Fruit fly (Drosophila melanogaster) whole organism, prepupa: ENCODE measurements around the gene RpL13A.

Source experiments
- Blimp-1 ChIP-seq: fragments of 200-800 bp; sonication (Bioruptor generic); optimal IDR thresholded peaks from 3 replicates; lab custom pipeline; 2017; ENCODE audit warnings: missing biosample characterization, missing genetic modification characterization, mild to moderate bottlenecking, moderate library complexity, missing genetic modification reagents
- CG10669 ChIP-seq: fragments of 200-800 bp; sonication (Bioruptor generic); optimal IDR thresholded peaks from 3 replicates; lab custom pipeline; 2018; ENCODE audit warnings: missing biosample characterization, mild to moderate bottlenecking, missing genetic modification characterization, moderate library complexity
- CG11294 ChIP-seq: fragments of 200-800 bp; sonication (Bioruptor generic); IDR thresholded peaks from 2 replicates; pipeline ENCODE4 v1.3.6; 2022; ENCODE audit warnings: missing biosample characterization, missing genetic modification characterization
- CG11762 ChIP-seq: fragments of 200-800 bp; sonication (Bioruptor generic); optimal IDR thresholded peaks from 3 replicates; lab custom pipeline; 2016; ENCODE audit warnings: missing biosample characterization, missing genetic modification characterization; ENCODE audit not compliant: insufficient read depth
- CG15336 ChIP-seq: fragments of 200-800 bp; sonication (Bioruptor generic); IDR thresholded peaks from 2 replicates; pipeline ENCODE4 v1.3.6; 2022; ENCODE audit warnings: missing biosample characterization, missing genetic modification characterization
- CG1621 ChIP-seq: fragments of 200-800 bp; sonication (Bioruptor generic); optimal IDR thresholded peaks from 3 replicates; lab custom pipeline; 2018; ENCODE audit warnings: missing biosample characterization, mild to moderate bottlenecking, missing genetic modification characterization
- CG3032 ChIP-seq: fragments of 200-800 bp; optimal IDR thresholded peaks from 2 replicates; lab custom pipeline; 2019; ENCODE audit warnings: missing biosample characterization, mild to moderate bottlenecking, missing genetic modification characterization, moderate library complexity
- CG32006 ChIP-seq: fragments of 200-800 bp; sonication (Bioruptor generic); optimal IDR thresholded peaks from 3 replicates; lab custom pipeline; 2017; ENCODE audit warnings: missing biosample characterization, mild to moderate bottlenecking, missing genetic modification characterization
- CG4318 ChIP-seq: fragments of 200-800 bp; sonication (Bioruptor generic); optimal IDR thresholded peaks from 3 replicates; lab custom pipeline; 2017; ENCODE audit warnings: missing biosample characterization, mild to moderate bottlenecking, missing genetic modification characterization
- CG6163 ChIP-seq: fragments of 200-800 bp; sonication (Bioruptor generic); IDR thresholded peaks from 3 replicates; pipeline ENCODE4 v1.3.6; 2022; ENCODE audit warnings: missing biosample characterization, missing genetic modification characterization
- CG6792 ChIP-seq: fragments of 200-800 bp; sonication (Bioruptor generic); optimal IDR thresholded peaks from 3 replicates; lab custom pipeline; 2016; ENCODE audit warnings: missing biosample characterization, missing genetic modification characterization
- CG6808 ChIP-seq: fragments of 200-800 bp; sonication (Bioruptor generic); optimal IDR thresholded peaks from 3 replicates; lab custom pipeline; 2017; ENCODE audit warnings: missing biosample characterization, missing genetic modification characterization, mild to moderate bottlenecking, moderate library complexity, missing genetic modification reagents
- CG6854 ChIP-seq: fragments of 200-800 bp; sonication (Bioruptor generic); optimal IDR thresholded peaks from 2 replicates; lab custom pipeline; 2017; ENCODE audit warnings: missing biosample characterization, mild to moderate bottlenecking, missing genetic modification characterization
- CG8119 ChIP-seq: fragments of 200-800 bp; sonication (Bioruptor generic); IDR thresholded peaks from 3 replicates; pipeline ENCODE4 v1.3.6; 2022; ENCODE audit warnings: missing biosample characterization, missing genetic modification characterization
- CG8319 ChIP-seq: fragments of 200-800 bp; sonication (Bioruptor generic); optimal IDR thresholded peaks from 3 replicates; lab custom pipeline; 2016; ENCODE audit warnings: missing biosample characterization, missing genetic modification characterization
- CG8632 ChIP-seq: fragments of 200-800 bp; sonication (Bioruptor generic); optimal IDR thresholded peaks from 3 replicates; lab custom pipeline; 2016; ENCODE audit warnings: missing biosample characterization, missing genetic modification characterization
- CG9139 ChIP-seq: fragments of 200-800 bp; sonication (Bioruptor generic); optimal IDR thresholded peaks from 3 replicates; lab custom pipeline; 2017; ENCODE audit warnings: missing biosample characterization, mild to moderate bottlenecking, missing genetic modification characterization
- Eip75B ChIP-seq: fragments of 200-800 bp; sonication (Bioruptor generic); optimal IDR thresholded peaks from 3 replicates; lab custom pipeline; 2016; ENCODE audit warnings: missing biosample characterization, missing genetic modification characterization
- Eip93F ChIP-seq: fragments of 200-800 bp; sonication (Bioruptor generic); optimal IDR thresholded peaks from 2 replicates; lab custom pipeline; 2016; ENCODE audit warnings: missing biosample characterization, mild to moderate bottlenecking, missing genetic modification characterization
- Hr4 ChIP-seq: fragments of 200-800 bp; sonication (Bioruptor generic); optimal IDR thresholded peaks from 3 replicates; lab custom pipeline; 2016; ENCODE audit warnings: missing biosample characterization, missing genetic modification characterization
- Met ChIP-seq: fragments of 200-800 bp; sonication (Bioruptor generic); optimal IDR thresholded peaks from 3 replicates; lab custom pipeline; 2016; ENCODE audit warnings: missing biosample characterization, missing genetic modification characterization
- OdsH ChIP-seq: fragments of 200-800 bp; sonication (Bioruptor generic); optimal IDR thresholded peaks from 3 replicates; lab custom pipeline; 2016; ENCODE audit warnings: missing biosample characterization, missing genetic modification characterization
- Sox14 ChIP-seq: fragments of 200-800 bp; sonication (Bioruptor generic); optimal IDR thresholded peaks from 3 replicates; lab custom pipeline; 2016; ENCODE audit warnings: missing biosample characterization, missing genetic modification characterization
- Sox15 ChIP-seq: fragments of 200-800 bp; sonication (Bioruptor generic); optimal IDR thresholded peaks from 3 replicates; lab custom pipeline; 2016; ENCODE audit warnings: missing biosample characterization, missing genetic modification characterization
- achi ChIP-seq: fragments of 200-800 bp; sonication (Bioruptor generic); optimal IDR thresholded peaks from 3 replicates; lab custom pipeline; 2016; ENCODE audit warnings: missing biosample characterization, missing genetic modification characterization
- acj6 ChIP-seq: fragments of 200-800 bp; sonication (Bioruptor generic); optimal IDR thresholded peaks from 3 replicates; lab custom pipeline; 2016; ENCODE audit warnings: missing biosample characterization, missing genetic modification characterization
- cyc ChIP-seq: fragments of 200-800 bp; sonication (Bioruptor generic); optimal IDR thresholded peaks from 3 replicates; lab custom pipeline; 2016; ENCODE audit warnings: missing biosample characterization, missing genetic modification characterization
- dsx ChIP-seq: fragments of 200-800 bp; optimal IDR thresholded peaks from 3 replicates; lab custom pipeline; 2019; ENCODE audit warnings: missing biosample characterization, mild to moderate bottlenecking, missing genetic modification characterization, moderate library complexity; ENCODE audit not compliant: poor library complexity, severe bottlenecking
- esn ChIP-seq: fragments of 200-800 bp; sonication (Bioruptor generic); optimal IDR thresholded peaks from 2 replicates; lab custom pipeline; 2016; ENCODE audit warnings: missing biosample characterization, mild to moderate bottlenecking, missing genetic modification characterization, moderate library complexity
- fd59A ChIP-seq: fragments of 200-800 bp; sonication (Bioruptor generic); optimal IDR thresholded peaks from 2 replicates; lab custom pipeline; 2017; ENCODE audit warnings: missing biosample characterization, mild to moderate bottlenecking, missing genetic modification characterization, missing genetic modification reagents
- fd85E ChIP-seq: fragments of 200-800 bp; sonication (Bioruptor generic); optimal IDR thresholded peaks from 3 replicates; lab custom pipeline; 2016; ENCODE audit warnings: missing biosample characterization, missing genetic modification characterization
- lz ChIP-seq: fragments of 200-800 bp; sonication (Bioruptor generic); optimal IDR thresholded peaks from 3 replicates; lab custom pipeline; 2016; ENCODE audit warnings: missing biosample characterization, missing genetic modification characterization
- spab ChIP-seq: fragments of 200-800 bp; sonication (Bioruptor generic); optimal IDR thresholded peaks from 2 replicates; lab custom pipeline; 2017; ENCODE audit warnings: missing biosample characterization, mild to moderate bottlenecking, missing genetic modification characterization, missing genetic modification reagents
- svp ChIP-seq: fragments of 200-800 bp; sonication (Bioruptor generic); peaks from one replicate; lab custom pipeline; 2016; ENCODE audit warnings: missing biosample characterization, missing genetic modification characterization
- topi ChIP-seq: fragments of 200-800 bp; sonication (Bioruptor generic); optimal IDR thresholded peaks from 3 replicates; lab custom pipeline; 2016; ENCODE audit warnings: missing biosample characterization, missing genetic modification characterization
- vri ChIP-seq: fragments of 200-800 bp; sonication (Bioruptor generic); optimal IDR thresholded peaks from 3 replicates; lab custom pipeline; 2016; ENCODE audit warnings: missing biosample characterization, mild to moderate bottlenecking, missing genetic modification characterization

RpL13A gene

DNA sequence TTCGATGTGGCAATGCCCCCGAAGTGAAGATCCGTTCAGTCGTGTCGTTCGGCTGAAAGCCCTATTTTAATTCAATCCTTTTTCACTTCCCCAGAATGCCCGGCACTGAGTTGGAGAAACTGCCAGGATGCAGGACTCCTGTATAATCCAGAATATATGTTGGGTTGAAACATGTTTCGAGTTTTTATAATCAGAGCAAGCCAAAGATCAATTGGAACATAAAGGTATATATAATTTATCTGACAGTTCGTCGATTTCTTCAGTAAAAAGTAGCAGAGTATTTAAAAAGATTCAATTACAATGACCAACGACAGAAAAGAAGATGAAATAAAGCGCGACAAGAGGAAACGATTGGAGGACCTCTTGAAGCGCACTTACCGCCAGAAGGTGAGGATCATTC lies 3.3 kb downstream of the RpL13A start, which contains the start of gene CG31551:
TSS of gene CG31551 (plus strand) at position 301 of the 400 bp plus-strand sequence.
- TF ChIP-seq CG4318 (GFP tag; lab: Kevin White, UChicago) (no peak), Eip75B (GFP tag; lab: Kevin White, UChicago) (no peak), lz (no peak), CG8319 (GFP tag; lab: Kevin White, UChicago) (no peak), CG8632 (GFP tag; lab: Kevin White, UChicago) (no peak), CG11762 (GFP tag; lab: Kevin White, UChicago) (no peak)

DNA sequence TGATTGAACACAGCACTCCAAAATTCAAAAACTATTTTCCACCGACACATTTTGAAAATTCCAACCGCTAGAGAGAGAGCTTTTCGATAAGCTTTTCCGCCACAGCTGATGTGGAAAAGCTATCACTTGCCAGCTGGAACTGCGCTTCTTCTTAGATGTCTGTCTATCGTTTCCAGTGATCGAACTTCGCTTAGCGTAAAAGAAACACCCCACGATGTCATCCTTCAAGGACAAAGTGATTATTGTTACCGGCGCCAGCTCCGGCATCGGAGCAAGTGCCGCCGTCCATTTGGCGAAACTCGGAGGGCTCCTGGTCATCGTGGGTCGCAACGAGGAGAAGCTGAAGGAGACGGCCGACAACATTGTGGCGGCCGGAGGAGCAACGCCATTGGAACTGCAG lies 7.9 kb downstream of the RpL13A start, which contains the start of gene CG31549:
TSS of gene CG31549 (plus strand) at position 11 of the 400 bp plus-strand sequence.
- no peak for TF ChIP-seq CG9139 (GFP tag; lab: Kevin White, UChicago)
- TF ChIP-seq fd59A = no peak
- TF ChIP-seq Sox15 (GFP tag; lab: Kevin White, UChicago) = no peak
- no peak for TF ChIP-seq Hr4 (GFP tag; lab: Kevin White, UChicago)
- no peak for TF ChIP-seq OdsH (GFP tag; lab: Kevin White, UChicago)
- no peak for TF ChIP-seq topi (GFP tag; lab: Kevin White, UChicago)
- no peak for TF ChIP-seq CG8119
- no peak for TF ChIP-seq Eip93F (GFP tag; lab: Kevin White, UChicago)
- no peak for TF ChIP-seq CG1621
- no peak for TF ChIP-seq CG10669
- no peak for TF ChIP-seq CG15336 (GFP tag; lab: Robert Waterston, UW)
- TF ChIP-seq CG6163 (GFP tag; lab: Robert Waterston, UW) = no peak
- no peak for TF ChIP-seq CG4318 (GFP tag; lab: Kevin White, UChicago)
- TF ChIP-seq achi (GFP tag; lab: Kevin White, UChicago) = no peak
- no peak for TF ChIP-seq CG11294 (GFP tag; lab: Robert Waterston, UW)
- TF ChIP-seq CG6808 (GFP tag; lab: Kevin White, UChicago) = no peak

DNA sequence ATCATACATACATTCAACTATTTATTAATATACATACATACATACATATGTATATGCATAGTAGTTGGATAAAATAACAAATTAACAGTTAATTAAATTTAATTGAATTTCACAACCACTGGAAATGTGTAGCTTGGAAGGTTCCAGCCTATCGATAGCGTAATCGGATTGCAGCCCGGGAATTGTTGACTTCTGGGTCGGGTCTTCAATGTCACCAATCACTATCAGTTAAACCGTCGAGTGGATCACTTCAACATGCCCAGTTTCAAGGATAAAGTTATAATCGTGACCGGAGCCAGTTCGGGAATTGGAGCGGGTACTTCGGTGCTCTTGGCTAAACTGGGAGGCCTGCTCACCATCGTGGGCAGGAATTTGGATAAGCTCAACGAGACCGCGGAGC lies 9.2 kb downstream of the RpL13A start, which contains the start of gene CG12171:
TSS of gene CG12171 (plus strand) at position 191 of the 400 bp plus-strand sequence.
- TF ChIP-seq spab (GFP tag; lab: Kevin White, UChicago) (no peak), CG32006 (GFP tag; lab: Kevin White, UChicago) (no peak), CG6854 (GFP tag; lab: Kevin White, UChicago) (no peak), Met (GFP tag; lab: Kevin White, UChicago) (no peak), CG9139 (GFP tag; lab: Kevin White, UChicago) (no peak), fd85E (GFP tag; lab: Kevin White, UChicago) (no peak), Sox15 (GFP tag; lab: Kevin White, UChicago) (no peak), dsx (no peak), acj6 (GFP tag; lab: Kevin White, UChicago) (no peak), CG6792 (GFP tag; lab: Kevin White, UChicago) (no peak), esn (GFP tag; lab: Kevin White, UChicago) (peak; percentile 8), svp (peak; percentile 98)
- TF ChIP-seq, all 60 proteins: peak for 2

DNA sequence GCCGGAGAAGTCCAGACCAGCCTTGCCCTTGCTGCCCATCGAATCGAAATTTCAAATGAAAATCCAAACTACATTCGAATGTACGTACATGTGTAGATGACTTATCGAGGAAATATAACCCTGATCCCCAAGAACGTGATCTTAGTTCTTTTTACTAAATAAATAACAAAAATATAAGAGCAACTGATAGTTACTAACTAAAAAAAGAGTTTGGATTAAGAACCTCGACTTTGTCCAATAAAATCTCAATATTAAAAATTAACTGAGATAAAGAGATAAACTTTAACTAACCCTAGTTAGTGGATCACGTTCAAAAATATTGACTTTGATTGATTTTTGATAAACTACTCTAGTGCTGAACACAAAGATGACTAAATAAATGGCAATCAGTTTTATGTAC lies 11.2 kb downstream of the RpL13A start, which contains the start of gene CG31546:
TSS of gene CG31546 (minus strand) at position 101 of the 400 bp plus-strand sequence.
- TF ChIP-seq vri (GFP tag; lab: Kevin White, UChicago) (no peak), CG6163 (GFP tag; lab: Robert Waterston, UW) (no peak), fd59A (no peak), Blimp-1 (GFP tag; lab: Kevin White, UChicago) (no peak), dsx (no peak), Sox14 (GFP tag; lab: Kevin White, UChicago) (no peak), cyc (GFP tag; lab: Kevin White, UChicago) (no peak), topi (GFP tag; lab: Kevin White, UChicago) (no peak), CG15336 (GFP tag; lab: Robert Waterston, UW) (no peak), CG3032 (tag; lab: Kevin White, UChicago) (no peak)
- TF ChIP-seq, all 60 proteins: peak for 0
